Worm (Caenorhabditis elegans) whole organism, young adult: Measurements from ENCODE around the gene gcs-1.
A peak's percentile ranks its signal among the peaks of the same experiment; 100 is the strongest.

Source experiments
- B0019.2 ChIP-seq: fragments of 200-800 bp; sonication (Bioruptor generic); conservative IDR thresholded peaks from 2 replicates; pipeline ENCODE4 v1.3.6; 2022; ENCODE audit warnings: missing genetic modification reagents, missing genetic modification characterization, missing compliant biosample characterization
- B0336.3 ChIP-seq: fragments of 200-800 bp; sonication (Bioruptor generic); IDR thresholded peaks from 2 replicates; pipeline ENCODE4 v1.3.6; 2022; ENCODE audit warnings: missing genetic modification characterization, missing compliant biosample characterization
- C06A6.2 ChIP-seq: fragments of 200-800 bp; sonication (Bioruptor generic); conservative IDR thresholded peaks from 2 replicates; pipeline ENCODE4 v1.3.6; 2022; ENCODE audit warnings: missing genetic modification characterization, missing compliant biosample characterization
- C17E4.6 ChIP-seq: fragments of 200-800 bp; sonication (Bioruptor generic); IDR thresholded peaks from 2 replicates; pipeline ENCODE4 v1.3.6; 2022; ENCODE audit warnings: missing genetic modification reagents, missing genetic modification characterization, missing compliant biosample characterization
- F37B4.10 ChIP-seq: fragments of 200-800 bp; sonication (Bioruptor generic); IDR thresholded peaks from 2 replicates; pipeline ENCODE4 v1.3.6; 2022; ENCODE audit warnings: missing genetic modification characterization, missing compliant biosample characterization
- F57C9.4 ChIP-seq: sonication (generic microtip); optimal IDR thresholded peaks from 2 replicates; lab custom pipeline; 2017; ENCODE audit warnings: mild to moderate bottlenecking, missing genetic modification characterization, missing compliant biosample characterization
- Y79H2A.3 ChIP-seq: fragments of 200-800 bp; sonication (Bioruptor generic); conservative IDR thresholded peaks from 2 replicates; pipeline ENCODE4 v1.3.6; 2022; ENCODE audit warnings: missing genetic modification reagents, missing genetic modification characterization, missing compliant biosample characterization
- Y95B8A.8 ChIP-seq: fragments of 200-800 bp; sonication (Bioruptor generic); IDR thresholded peaks from 2 replicates; pipeline ENCODE4 v1.3.6; 2022; ENCODE audit warnings: missing genetic modification reagents, missing genetic modification characterization, missing compliant biosample characterization
- ama-1 ChIP-seq, 3 experiments: fragments of 150-350 bp in 1 of 3; sonication (generic microtip) in 2 of 3; optimal IDR thresholded peaks; 2 replicates each; lab custom pipeline; 2014 to 2018; ENCODE audit warnings: missing biosample characterization in 2 of 3, missing genetic modification characterization in 2 of 3, missing genetic modification reagents in 2 of 3
- aptf-2 ChIP-seq: fragments of 200-800 bp; sonication (Bioruptor generic); conservative IDR thresholded peaks from 2 replicates; pipeline ENCODE4 v1.3.6; 2022; ENCODE audit warnings: missing genetic modification reagents, missing genetic modification characterization, missing compliant biosample characterization
- attf-3 ChIP-seq: fragments of 200-800 bp; sonication (Bioruptor generic); conservative IDR thresholded peaks from 2 replicates; pipeline ENCODE4 v1.3.6; 2022; ENCODE audit warnings: missing genetic modification reagents, missing genetic modification characterization, missing compliant biosample characterization
- bed-2 ChIP-seq: fragments of 200-800 bp; sonication (Bioruptor generic); IDR thresholded peaks from 2 replicates; pipeline ENCODE4 v1.3.6; 2022; ENCODE audit warnings: missing genetic modification reagents, missing genetic modification characterization, missing compliant biosample characterization
- ccch-3 ChIP-seq: fragments of 200-800 bp; sonication (Bioruptor generic); optimal IDR thresholded peaks from 2 replicates; lab custom pipeline; 2018; ENCODE audit warnings: mild to moderate bottlenecking, missing genetic modification characterization, missing compliant biosample characterization
- ceh-27 ChIP-seq: fragments of 200-800 bp; sonication (Bioruptor generic); optimal IDR thresholded peaks from 2 replicates; lab custom pipeline; 2018; ENCODE audit warnings: mild to moderate bottlenecking, missing genetic modification characterization, moderate library complexity, missing compliant biosample characterization
- ceh-79 ChIP-seq: sonication (generic microtip); optimal IDR thresholded peaks from 2 replicates; lab custom pipeline; 2017; ENCODE audit warnings: mild to moderate bottlenecking, missing genetic modification characterization, missing compliant biosample characterization
- dpff-1 ChIP-seq: sonication (generic microtip); optimal IDR thresholded peaks from 2 replicates; lab custom pipeline; 2017; ENCODE audit warnings: mild to moderate bottlenecking, missing genetic modification characterization, missing compliant biosample characterization
- dpl-1 ChIP-seq: fragments of 150-350 bp; optimal IDR thresholded peaks from 2 replicates; lab custom pipeline; 2014; ENCODE audit warnings: missing biosample characterization, missing genetic modification reagents, missing genetic modification characterization
- efl-1 ChIP-seq: fragments of 150-350 bp; optimal IDR thresholded peaks from 2 replicates; lab custom pipeline; 2014; ENCODE audit warnings: missing biosample characterization, missing genetic modification reagents, missing genetic modification characterization
- egl-44 ChIP-seq: fragments of 200-800 bp; sonication (Bioruptor generic); IDR thresholded peaks from 2 replicates; pipeline ENCODE4 v1.3.6; 2022; ENCODE audit warnings: missing genetic modification reagents, missing genetic modification characterization, missing compliant biosample characterization
- ekl-4 ChIP-seq: fragments of 200-800 bp; sonication (Bioruptor generic); IDR thresholded peaks from 2 replicates; pipeline ENCODE4 v1.3.6; 2022; ENCODE audit warnings: missing genetic modification reagents, missing genetic modification characterization, missing compliant biosample characterization
- fkh-3 ChIP-seq: sonication (generic microtip); optimal IDR thresholded peaks from 2 replicates; lab custom pipeline; 2016; ENCODE audit warnings: mild to moderate bottlenecking, missing genetic modification characterization, missing compliant biosample characterization
- gei-17 ChIP-seq: fragments of 200-800 bp; sonication (Bioruptor generic); optimal IDR thresholded peaks from 2 replicates; lab custom pipeline; 2018; ENCODE audit warnings: mild to moderate bottlenecking, missing genetic modification characterization, missing compliant biosample characterization
- him-1 ChIP-seq: sonication (generic microtip); optimal IDR thresholded peaks from 2 replicates; lab custom pipeline; 2016; ENCODE audit warnings: missing genotype, missing genetic modification reagents, missing genetic modification characterization, missing compliant biosample characterization
- hlh-26 ChIP-seq: fragments of 200-800 bp; sonication (Bioruptor generic); conservative IDR thresholded peaks from 2 replicates; pipeline ENCODE4 v1.3.6; 2022; ENCODE audit warnings: missing genetic modification reagents, missing genetic modification characterization, missing compliant biosample characterization
- hmg-1.2 ChIP-seq: fragments of 200-800 bp; sonication (Bioruptor generic); IDR thresholded peaks from 2 replicates; pipeline ENCODE4 v1.3.6; 2022; ENCODE audit warnings: missing genetic modification reagents, missing genetic modification characterization, missing compliant biosample characterization
- hmg-20 ChIP-seq: fragments of 200-800 bp; sonication (Bioruptor generic); IDR thresholded peaks from 2 replicates; pipeline ENCODE4 v1.3.6; 2022; ENCODE audit warnings: missing genetic modification reagents, missing genetic modification characterization, missing compliant biosample characterization
- hrde-1 ChIP-seq: sonication (generic microtip); optimal IDR thresholded peaks from 2 replicates; lab custom pipeline; 2016; ENCODE audit warnings: missing genetic modification characterization, mild to moderate bottlenecking, missing compliant biosample characterization, moderate library complexity, missing genotype, missing genetic modification reagents, borderline replicate concordance
- hsf-1 ChIP-seq: fragments of 200-800 bp; sonication (Bioruptor generic); IDR thresholded peaks from 2 replicates; pipeline ENCODE4 v1.3.6; 2022; ENCODE audit warnings: missing genetic modification reagents, missing genetic modification characterization, missing compliant biosample characterization
- lag-1 ChIP-seq: fragments of 200-800 bp; sonication (Bioruptor generic); IDR thresholded peaks from 2 replicates; pipeline ENCODE4 v1.3.6; 2022; ENCODE audit warnings: missing genetic modification reagents, missing genetic modification characterization, missing compliant biosample characterization
- lin-26 ChIP-seq: fragments of 200-800 bp; sonication (Bioruptor generic); IDR thresholded peaks from 2 replicates; pipeline ENCODE4 v1.3.6; 2022; ENCODE audit warnings: missing genetic modification reagents, missing genetic modification characterization, missing compliant biosample characterization
- lin-54 ChIP-seq: fragments of 200-800 bp; sonication (Bioruptor generic); optimal IDR thresholded peaks from 2 replicates; lab custom pipeline; 2018; ENCODE audit warnings: mild to moderate bottlenecking, missing genetic modification characterization, missing compliant biosample characterization
- lir-1 ChIP-seq: fragments of 200-800 bp; sonication (Bioruptor generic); conservative IDR thresholded peaks from 2 replicates; pipeline ENCODE4 v1.3.6; 2022; ENCODE audit warnings: missing genetic modification reagents, missing genetic modification characterization, missing compliant biosample characterization
- lsl-1 ChIP-seq: fragments of 200-800 bp; sonication (Bioruptor generic); optimal IDR thresholded peaks from 2 replicates; lab custom pipeline; 2018; ENCODE audit warnings: mild to moderate bottlenecking, missing genetic modification characterization, moderate library complexity, missing compliant biosample characterization
- madf-8 ChIP-seq: fragments of 200-800 bp; sonication (Bioruptor generic); conservative IDR thresholded peaks from 2 replicates; pipeline ENCODE4 v1.3.6; 2022; ENCODE audit warnings: missing genetic modification reagents, missing genetic modification characterization, missing compliant biosample characterization
- mcd-1 ChIP-seq: fragments of 200-800 bp; sonication (Bioruptor generic); IDR thresholded peaks from 2 replicates; pipeline ENCODE4 v1.3.6; 2022; ENCODE audit warnings: missing genetic modification reagents, missing genetic modification characterization, missing compliant biosample characterization
- mel-28 ChIP-seq: sonication (generic microtip); optimal IDR thresholded peaks from 2 replicates; lab custom pipeline; 2016; ENCODE audit warnings: borderline replicate concordance, mild to moderate bottlenecking, missing genetic modification characterization, missing compliant biosample characterization
- mxl-1 ChIP-seq: sonication (generic microtip); optimal IDR thresholded peaks from 2 replicates; lab custom pipeline; 2016; ENCODE audit warnings: missing genetic modification characterization, missing compliant biosample characterization
- nhr-80 ChIP-seq: sonication (generic microtip); optimal IDR thresholded peaks from 2 replicates; lab custom pipeline; 2016; ENCODE audit warnings: missing genetic modification characterization, missing compliant biosample characterization
- rcor-1 ChIP-seq: fragments of 200-800 bp; sonication (Bioruptor generic); IDR thresholded peaks from 2 replicates; pipeline ENCODE4 v1.3.6; 2022; ENCODE audit warnings: missing genetic modification reagents, missing genetic modification characterization, missing compliant biosample characterization
- sdz-38 ChIP-seq: sonication (generic microtip); optimal IDR thresholded peaks from 2 replicates; lab custom pipeline; 2016; ENCODE audit warnings: missing genotype, missing genetic modification characterization, missing compliant biosample characterization
- sea-2 ChIP-seq: fragments of 200-800 bp; sonication (Bioruptor generic); IDR thresholded peaks from 2 replicates; pipeline ENCODE4 v1.3.6; 2022; ENCODE audit warnings: missing genetic modification characterization, missing compliant biosample characterization
- snpc-1.1 ChIP-seq: sonication (generic microtip); optimal IDR thresholded peaks from 2 replicates; lab custom pipeline; 2017; ENCODE audit warnings: missing genetic modification characterization, mild to moderate bottlenecking, missing compliant biosample characterization, antibody characterized with exemption, moderate library complexity, missing genotype, missing genetic modification reagents; ENCODE audit not compliant: insufficient read depth
- somi-1 ChIP-seq: fragments of 200-800 bp; sonication (Bioruptor generic); optimal IDR thresholded peaks from 2 replicates; lab custom pipeline; 2018; ENCODE audit warnings: mild to moderate bottlenecking, missing genetic modification characterization, missing compliant biosample characterization
- tbp1 ChIP-seq: fragments of 200-800 bp; sonication (Bioruptor generic); optimal IDR thresholded peaks from 2 replicates; lab custom pipeline; 2018; ENCODE audit warnings: mild to moderate bottlenecking, missing genetic modification characterization, missing compliant biosample characterization
- unc-130 ChIP-seq: sonication (generic microtip); optimal IDR thresholded peaks from 2 replicates; lab custom pipeline; 2016; ENCODE audit warnings: missing genetic modification reagents, missing genetic modification characterization, missing compliant biosample characterization
- unc-62 ChIP-seq: fragments of 150-350 bp; optimal IDR thresholded peaks from 2 replicates; lab custom pipeline; 2014; ENCODE audit warnings: missing biosample characterization, missing genetic modification reagents, missing genetic modification characterization
- xnd-1 ChIP-seq: sonication (generic microtip); optimal IDR thresholded peaks from 2 replicates; lab custom pipeline; 2016; ENCODE audit warnings: missing genotype, missing genetic modification reagents, missing genetic modification characterization, missing compliant biosample characterization
- ztf-22 ChIP-seq: fragments of 200-800 bp; sonication (Bioruptor generic); optimal IDR thresholded peaks from 2 replicates; lab custom pipeline; 2018; ENCODE audit warnings: mild to moderate bottlenecking, missing genetic modification characterization, moderate library complexity, missing compliant biosample characterization
- ztf-26 ChIP-seq: sonication (generic microtip); optimal IDR thresholded peaks from 2 replicates; lab custom pipeline; 2017; ENCODE audit warnings: missing genetic modification characterization, missing compliant biosample characterization

The gcs-1 gene

ce11 chrII:9057035-9057668 is 19.1 kb upstream of the gcs-1 start, which contains the start of gene rpl-32 (continued):
- no peak for TF ChIP-seq C06A6.2 (GFP tag; lab: Robert Waterston, UW)
- TF ChIP-seq snpc-1.1 (tag; lab: Kevin White, UChicago): no peak
- TF ChIP-seq lir-1 (GFP tag; lab: Robert Waterston, UW): 0 out of 2 replicates have a peak, but pooled peaks have one; percentile 19
- no peak for TF ChIP-seq hlh-26 (GFP tag; lab: Robert Waterston, UW)
- no peak for TF ChIP-seq madf-8 (GFP tag; lab: Robert Waterston, UW)
- no peak for TF ChIP-seq somi-1
- no peak for TF ChIP-seq B0336.3
- TF ChIP-seq ceh-79 (tag; lab: Kevin White, UChicago): no peak
- no peak for TF ChIP-seq gei-17 (GFP tag; lab: Kevin White, UChicago)
- no peak for TF ChIP-seq hsf-1 (GFP tag; lab: Robert Waterston, UW)
- TF ChIP-seq mel-28 (tag; lab: Kevin White, UChicago): no peak
- TF ChIP-seq mcd-1 (GFP tag; lab: Robert Waterston, UW): peak; percentile 95
- peak; percentile 71 for TF ChIP-seq lin-54 (GFP tag; lab: Kevin White, UChicago)
- peak; percentile 48 for TF ChIP-seq lsl-1
- TF ChIP-seq fkh-3 (tag; lab: Kevin White, UChicago): no peak
- TF ChIP-seq sea-2 (GFP tag; lab: Robert Waterston, UW): no peak
- TF ChIP-seq lag-1: no peak
- no peak for TF ChIP-seq xnd-1 (tag; lab: Kevin White, UChicago)
- no peak for TF ChIP-seq ekl-4 (GFP tag; lab: Robert Waterston, UW)
- peak; percentile 52; the same call in 1 of the 2 replicates for TF ChIP-seq B0019.2 (GFP tag; lab: Robert Waterston, UW)
- peak; percentile 7 for TF ChIP-seq unc-130 (GFP tag; lab: Kevin White, UChicago)
- peak; percentile 91 for TF ChIP-seq hmg-1.2 (GFP tag; lab: Robert Waterston, UW)
- TF ChIP-seq ama-1 (optimal IDR thresholded peaks at IDR 0.05; lab: Kevin White, UChicago): no peak
- no peak for TF ChIP-seq ama-1 (GFP tag; optimal IDR thresholded peaks at IDR 0.05; lab: Kevin White, UChicago)
- TF ChIP-seq egl-44: no peak
- TF ChIP-seq dpl-1: peak; percentile 9
- TF ChIP-seq rcor-1 (GFP tag; lab: Robert Waterston, UW): peak; percentile 78
- peak; percentile 63 for TF ChIP-seq attf-3
- peak; percentile 61 for TF ChIP-seq tbp1 (GFP tag; lab: Kevin White, UChicago)
- TF ChIP-seq efl-1: peak; percentile 58
- no peak for TF ChIP-seq C17E4.6 (GFP tag; lab: Robert Waterston, UW)
- no peak for TF ChIP-seq sdz-38 (tag; lab: Kevin White, UChicago)
- no peak for TF ChIP-seq Y79H2A.3
- TF ChIP-seq hmg-20 (GFP tag; lab: Robert Waterston, UW): no peak
- no peak for TF ChIP-seq him-1 (tag; lab: Kevin White, UChicago)
- peak; percentile 57 for TF ChIP-seq nhr-80
- no peak for TF ChIP-seq aptf-2 (GFP tag; lab: Robert Waterston, UW)
- TF ChIP-seq ccch-3 (GFP tag; lab: Kevin White, UChicago): no peak
- TF ChIP-seq F57C9.4 (tag; lab: Kevin White, UChicago): no peak
- TF ChIP-seq bed-2 (GFP tag; lab: Robert Waterston, UW): no peak
- TF ChIP-seq ceh-27: peak; percentile 30
- TF ChIP-seq unc-62: no peak
- TF ChIP-seq ztf-22: no peak
- no peak for TF ChIP-seq dpff-1 (tag; lab: Kevin White, UChicago)
- TF ChIP-seq mxl-1 (tag; lab: Kevin White, UChicago): no peak
- TF ChIP-seq hrde-1 (tag; lab: Kevin White, UChicago): no peak
- TF ChIP-seq ztf-26 (tag; lab: Kevin White, UChicago): no peak
- TF ChIP-seq lin-26 (GFP tag; lab: Robert Waterston, UW): no peak
- TF ChIP-seq F37B4.10 (GFP tag; lab: Robert Waterston, UW): no peak
- TF ChIP-seq Y95B8A.8 (GFP tag; lab: Robert Waterston, UW): no peak
